Fruit fly (Drosophila melanogaster): ENCODE data around the gene CG15646.
A peak's percentile ranks its signal among the peaks of the same experiment; 100 is the strongest.

The CG15646 gene

DNA sequence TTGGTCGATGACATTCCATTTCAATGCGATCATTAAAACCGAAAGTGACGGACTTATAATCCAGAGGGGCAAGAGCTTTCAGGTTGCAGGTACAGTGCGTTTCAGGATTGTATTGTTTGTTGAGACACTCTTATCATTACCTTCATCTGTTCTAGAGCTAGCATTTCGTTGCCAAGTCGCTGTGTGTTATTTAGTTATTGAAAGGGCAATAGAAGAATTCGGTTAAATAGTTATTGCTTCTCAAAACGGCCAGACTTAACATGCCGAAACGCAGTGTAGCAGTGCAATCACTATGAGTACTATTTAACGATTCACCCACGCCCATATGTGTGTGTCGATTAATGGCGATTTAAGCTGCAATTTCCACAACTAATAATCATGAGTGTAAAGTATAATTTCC is 38.2 kb downstream of the CG15646 start (continued):
- peak; percentile 51 for TF ChIP-seq CG1603 (tag; optimal IDR thresholded peaks at IDR 0.05)
- TF ChIP-seq gsb (GFP tag; IDR thresholded peaks at IDR 0.05): no peak
- peak; percentile 85 for TF ChIP-seq Ets65A (GFP tag)
- no peak for TF ChIP-seq seq (GFP tag; IDR thresholded peaks at IDR 0.05)
- peak in 1 of 2 experiments; percentile 27 for TF ChIP-seq Hr51 (GFP tag; optimal IDR thresholded peaks at IDR 0.05)
- no peak for TF ChIP-seq cad (GFP tag; optimal IDR thresholded peaks at IDR 0.05)
- TF ChIP-seq tll (GFP tag; optimal IDR thresholded peaks at IDR 0.05): no peak
- no peak for TF ChIP-seq Xbp1 (GFP tag; optimal IDR thresholded peaks at IDR 0.05)
- TF ChIP-seq onecut (GFP tag; IDR thresholded peaks at IDR 0.05): no peak
- peak; percentile 46 for TF ChIP-seq Blimp-1 (GFP tag; optimal IDR thresholded peaks at IDR 0.05)
- no peak for TF ChIP-seq NK7.1 (GFP tag; optimal IDR thresholded peaks at IDR 0.05)
- TF ChIP-seq E2f1 (GFP tag; IDR thresholded peaks at IDR 0.05): no peak
- TF ChIP-seq Oli (tag; optimal IDR thresholded peaks at IDR 0.05): peak; percentile 23
- no peak for TF ChIP-seq Dp (GFP tag; optimal IDR thresholded peaks at IDR 0.05)
- TF ChIP-seq pfk (GFP tag; optimal IDR thresholded peaks at IDR 0.05): no peak
- TF ChIP-seq shn (GFP tag; optimal IDR thresholded peaks at IDR 0.05): no peak
- no peak for TF ChIP-seq CG13287 (GFP tag; IDR thresholded peaks at IDR 0.05; ENCODE audit: partially characterized antibody)
- TF ChIP-seq eve (GFP tag; optimal IDR thresholded peaks at IDR 0.05): peak in 1 of 2 experiments; percentile 22
- TF ChIP-seq oc (tag; optimal IDR thresholded peaks at IDR 0.05): no peak
- TF ChIP-seq chif (GFP tag; optimal IDR thresholded peaks at IDR 0.05): no peak
- TF ChIP-seq dati (GFP tag; IDR thresholded peaks at IDR 0.05): no peak
- no peak for TF ChIP-seq CG18262 (tag; optimal IDR thresholded peaks at IDR 0.05)
- TF ChIP-seq NFAT (GFP tag; IDR thresholded peaks at IDR 0.05): no peak
- no peak for TF ChIP-seq CG8290 (GFP tag; optimal IDR thresholded peaks at IDR 0.05)
- TF ChIP-seq CG8290 (tag; optimal IDR thresholded peaks at IDR 0.05): peak in 1 of 2 experiments; percentile 17
- TF ChIP-seq fru (optimal IDR thresholded peaks at IDR 0.05): no peak
- TF ChIP-seq CG11504 (tag; optimal IDR thresholded peaks at IDR 0.05): peak; percentile 39
- TF ChIP-seq CG11398 (GFP tag; optimal IDR thresholded peaks at IDR 0.05): no peak
- peak; percentile 15 for TF ChIP-seq CG15269 (tag; optimal IDR thresholded peaks at IDR 0.05)
- TF ChIP-seq MBD-R2 (GFP tag; IDR thresholded peaks at IDR 0.05): no peak
- TF ChIP-seq trh (GFP tag; optimal IDR thresholded peaks at IDR 0.05): no peak
- TF ChIP-seq jing (GFP tag; optimal IDR thresholded peaks at IDR 0.05): no peak
- no peak for TF ChIP-seq CG7372 (GFP tag; IDR thresholded peaks at IDR 0.05)

DNA sequence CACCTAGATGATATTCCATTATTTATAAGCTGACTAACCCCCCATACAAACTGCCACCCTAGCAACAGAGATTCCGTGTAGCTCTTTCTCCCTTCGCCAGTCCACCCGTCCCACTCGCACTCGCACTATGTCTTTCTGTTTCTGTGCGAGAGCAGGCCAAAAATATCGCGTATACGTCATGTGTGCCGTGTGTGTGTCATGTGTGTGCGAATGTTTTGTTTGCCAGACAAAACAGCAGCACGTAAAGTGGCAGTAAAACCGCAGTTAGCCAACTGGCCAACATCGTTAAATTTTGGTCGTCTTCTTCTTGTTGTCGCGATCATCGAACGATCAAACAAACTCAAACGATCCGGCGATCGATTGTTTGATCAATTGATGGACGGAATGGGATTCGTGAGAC is 39.4 kb downstream of the CG15646 start:
- TF ChIP-seq CG12769 (tag; optimal IDR thresholded peaks at IDR 0.05) (peak; percentile 38), CG8281 (tag; optimal IDR thresholded peaks at IDR 0.05) (peak; percentile 53), Abd-B (GFP tag; optimal IDR thresholded peaks at IDR 0.05) (peak; percentile 6), Dek (tag; optimal IDR thresholded peaks at IDR 0.05) (no peak), CG10321 (GFP tag; IDR thresholded peaks at IDR 0.05) (peak; percentile 39; the same call in 1 of the 2 replicates), CG13775 (GFP tag; optimal IDR thresholded peaks at IDR 0.05) (no peak), CG7372 (GFP tag; IDR thresholded peaks at IDR 0.05) (peak; percentile 69), CG4424 (GFP tag; optimal IDR thresholded peaks at IDR 0.05) (no peak), Med (GFP tag) (peak; percentile 66), CG11504 (tag; optimal IDR thresholded peaks at IDR 0.05) (peak; percentile 19), E2f1 (GFP tag; IDR thresholded peaks at IDR 0.05) (no peak), Dip3 (GFP tag; optimal IDR thresholded peaks at IDR 0.05) (no peak), CG1832 (GFP tag; optimal IDR thresholded peaks at IDR 0.05) (peak; percentile 38), run (tag; optimal IDR thresholded peaks at IDR 0.05) (no peak), CG8290 (GFP tag; optimal IDR thresholded peaks at IDR 0.05) (no peak), CG8290 (tag; optimal IDR thresholded peaks at IDR 0.05) (peak in 1 of 2 experiments; percentile 19), chinmo (GFP tag; IDR thresholded peaks at IDR 0.05; ENCODE audit: partially characterized antibody) (0 out of 4 replicates have a peak, but pooled peaks have one; percentile 48), CG9727 (GFP tag; optimal IDR thresholded peaks at IDR 0.05) (peak; percentile 14), peb (GFP tag; IDR thresholded peaks at IDR 0.05) (no peak), CG15269 (tag; optimal IDR thresholded peaks at IDR 0.05) (peak; percentile 13)

All from whole organism, embryonic.